Worm (Caenorhabditis elegans): ENCODE data around the gene ZC443.3.

DNA sequence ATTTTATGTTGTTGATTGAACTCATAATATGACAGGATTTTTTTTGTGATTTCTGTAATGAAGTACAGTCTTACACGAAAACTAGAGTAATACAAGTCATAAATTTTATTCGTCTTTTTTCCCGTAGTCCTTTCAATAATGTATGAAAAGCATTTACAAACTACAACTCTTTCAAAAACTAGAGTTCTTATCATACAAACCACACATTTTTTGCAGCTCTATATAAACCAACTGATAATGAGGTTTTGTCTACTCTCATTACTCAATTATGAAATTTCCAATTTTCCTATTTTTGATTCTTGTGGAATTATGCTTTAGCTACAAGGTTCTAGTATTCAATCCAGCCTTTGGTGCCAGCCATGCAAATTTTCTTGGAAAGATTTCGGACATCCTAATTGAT lies 10.9 kb upstream of the ZC443.3 start, which contains the start of gene ugt-16:
- peak; percentile 50 for TF ChIP-seq pqm-1 (tag; optimal IDR thresholded peaks at IDR 0.05)
- TF ChIP-seq ceh-82 (tag; optimal IDR thresholded peaks at IDR 0.05): no peak
- no peak for TF ChIP-seq unc-39 (tag; optimal IDR thresholded peaks at IDR 0.05)
- no peak for TF ChIP-seq vab-7 (GFP tag; IDR thresholded peaks at IDR 0.05)
- TF ChIP-seq ZK546.5 (tag; optimal IDR thresholded peaks at IDR 0.05): no peak
- TF ChIP-seq Y105C5A.15 (GFP tag; IDR thresholded peaks at IDR 0.05): no peak
- peak; percentile 10 for TF ChIP-seq nhr-102 (tag; optimal IDR thresholded peaks at IDR 0.05)
- no peak for TF ChIP-seq lsy-2 (tag; optimal IDR thresholded peaks at IDR 0.05)
- TF ChIP-seq saeg-2 (GFP tag; IDR thresholded peaks at IDR 0.05): no peak
- no peak for TF ChIP-seq dve-1 (tag; optimal IDR thresholded peaks at IDR 0.05; ENCODE audit: insufficient read depth)
- TF ChIP-seq lir-3 (tag; optimal IDR thresholded peaks at IDR 0.05): no peak

Data from whole organism, L4 larva.